Fruit fly (Drosophila melanogaster) whole organism, embryonic: ENCODE measurements around the gene Tim9b.
A peak's percentile ranks its signal among the peaks of the same experiment; 100 is the strongest.

Source experiments
- BEAF-32 ChIP-seq: fragments of 200-800 bp; sonication (Bioruptor generic); optimal IDR thresholded peaks from 3 replicates; lab custom pipeline; 2017; ENCODE audit warnings: missing biosample characterization, missing genetic modification characterization, mild to moderate bottlenecking, moderate library complexity, missing genetic modification reagents
- Bgb ChIP-seq: fragments of 200-800 bp; sonication (Bioruptor generic); IDR thresholded peaks from 2 replicates; pipeline ENCODE4 v1.3.6; 2022; ENCODE audit warnings: missing biosample characterization, missing genetic modification characterization; ENCODE audit not compliant: partially characterized antibody
- BtbVII ChIP-seq: fragments of 200-800 bp; sonication (Bioruptor generic); optimal IDR thresholded peaks from 3 replicates; lab custom pipeline; 2017; ENCODE audit warnings: missing biosample characterization, mild to moderate bottlenecking, missing genetic modification characterization
- CG10267 ChIP-seq: fragments of 200-800 bp; sonication (Bioruptor generic); optimal IDR thresholded peaks from 2 replicates; lab custom pipeline; 2018; ENCODE audit warnings: missing biosample characterization, mild to moderate bottlenecking, missing genetic modification characterization, moderate library complexity
- CG10366 ChIP-seq: fragments of 200-800 bp; sonication (Bioruptor generic); IDR thresholded peaks from 2 replicates; pipeline ENCODE4 v1.3.6; 2022; ENCODE audit warnings: missing biosample characterization, missing genetic modification characterization
- CG10565 ChIP-seq: fragments of 200-800 bp; sonication (Bioruptor generic); optimal IDR thresholded peaks from 3 replicates; lab custom pipeline; 2016; ENCODE audit warnings: missing biosample characterization, mild to moderate bottlenecking, missing genetic modification characterization
- CG11093 ChIP-seq: fragments of 200-800 bp; sonication (Bioruptor generic); IDR thresholded peaks from 3 replicates; pipeline ENCODE4 v1.3.6; 2022; ENCODE audit warnings: missing biosample characterization, missing genetic modification characterization
- CG12219 ChIP-seq: fragments of 200-800 bp; sonication (Bioruptor generic); optimal IDR thresholded peaks from 3 replicates; lab custom pipeline; 2018; ENCODE audit warnings: missing biosample characterization, mild to moderate bottlenecking, missing genetic modification characterization
- CG14014 ChIP-seq: fragments of 200-800 bp; sonication (Bioruptor generic); IDR thresholded peaks from 2 replicates; pipeline ENCODE4 v1.3.6; 2022; ENCODE audit warnings: missing biosample characterization, missing genetic modification characterization
- CG16813 ChIP-seq: fragments of 200-800 bp; sonication (Bioruptor generic); IDR thresholded peaks from 3 replicates; pipeline ENCODE4 v1.3.6; 2022; ENCODE audit warnings: missing biosample characterization, missing genetic modification characterization; ENCODE audit not compliant: partially characterized antibody
- CG17912 ChIP-seq: fragments of 200-800 bp; sonication (Bioruptor generic); optimal IDR thresholded peaks from 2 replicates; lab custom pipeline; 2018; ENCODE audit warnings: missing biosample characterization, mild to moderate bottlenecking, missing genetic modification characterization
- CG2129 ChIP-seq: fragments of 200-800 bp; sonication (Bioruptor generic); IDR thresholded peaks from 2 replicates; pipeline ENCODE4 v1.3.6; 2022; ENCODE audit warnings: missing biosample characterization, missing genetic modification characterization; ENCODE audit not compliant: partially characterized antibody
- CG32772 ChIP-seq: fragments of 200-800 bp; sonication (Bioruptor generic); IDR thresholded peaks from 2 replicates; pipeline ENCODE4 v1.3.6; 2022; ENCODE audit warnings: missing biosample characterization, missing genetic modification characterization
- CG34224 ChIP-seq: fragments of 200-800 bp; sonication (Bioruptor generic); IDR thresholded peaks from 3 replicates; pipeline ENCODE4 v1.3.6; 2022; ENCODE audit warnings: missing biosample characterization, missing genetic modification characterization; ENCODE audit not compliant: partially characterized antibody
- CG3726 ChIP-seq: fragments of 200-800 bp; sonication (Bioruptor generic); IDR thresholded peaks from 3 replicates; pipeline ENCODE4, ENCODE4 v1.3.6; 2022; ENCODE audit warnings: missing biosample characterization, missing genetic modification characterization
- CG3847 ChIP-seq: fragments of 200-800 bp; sonication (Bioruptor generic); IDR thresholded peaks from 2 replicates; pipeline ENCODE4 v1.3.6; 2022; ENCODE audit warnings: missing biosample characterization, missing genetic modification characterization
- CG3995 ChIP-seq: fragments of 200-800 bp; sonication (Bioruptor generic); optimal IDR thresholded peaks from 3 replicates; lab custom pipeline; 2016; ENCODE audit warnings: missing biosample characterization, missing genetic modification characterization
- CG6689 ChIP-seq: fragments of 200-800 bp; sonication (Bioruptor generic); IDR thresholded peaks from 2 replicates; pipeline ENCODE4 v1.3.6; 2022; ENCODE audit warnings: missing biosample characterization, missing genetic modification characterization
- CG9609 ChIP-seq: fragments of 200-800 bp; sonication (Bioruptor generic); optimal IDR thresholded peaks from 3 replicates; lab custom pipeline; 2016; ENCODE audit warnings: missing biosample characterization, missing genetic modification characterization
- Drgx ChIP-seq: fragments of 200-800 bp; sonication (Bioruptor generic); IDR thresholded peaks from 2 replicates; pipeline ENCODE4 v1.3.6; 2022; ENCODE audit warnings: missing biosample characterization, missing genetic modification characterization
- E2f2 ChIP-seq: fragments of 200-800 bp; sonication (Bioruptor generic); IDR thresholded peaks from 2 replicates; pipeline ENCODE4 v1.3.6; 2022; ENCODE audit warnings: missing biosample characterization, missing genetic modification characterization
- Lim3 ChIP-seq: fragments of 200-800 bp; sonication (Bioruptor generic); IDR thresholded peaks from 2 replicates; pipeline ENCODE4 v1.3.6; 2022; ENCODE audit warnings: missing biosample characterization, missing genetic modification characterization
- Max ChIP-seq: fragments of 200-800 bp; sonication (Bioruptor generic); optimal IDR thresholded peaks from 2 replicates; lab custom pipeline; 2016; ENCODE audit warnings: missing biosample characterization, mild to moderate bottlenecking, missing genetic modification characterization
- NC2β ChIP-seq: fragments of 200-800 bp; sonication (Bioruptor generic); optimal IDR thresholded peaks from 2 replicates; lab custom pipeline; 2016; ENCODE audit warnings: missing biosample characterization, missing genetic modification characterization
- Nf-YA ChIP-seq: fragments of 200-800 bp; sonication (Bioruptor generic); IDR thresholded peaks from 2 replicates; pipeline ENCODE4 v1.3.6; 2022; ENCODE audit warnings: missing biosample characterization, missing genetic modification characterization
- Opbp ChIP-seq: fragments of 200-800 bp; sonication (Bioruptor generic); IDR thresholded peaks from 3 replicates; pipeline ENCODE4 v1.3.6; 2022; ENCODE audit warnings: missing biosample characterization, missing genetic modification characterization; ENCODE audit not compliant: partially characterized antibody
- Side ChIP-seq: fragments of 200-800 bp; sonication (Bioruptor generic); optimal IDR thresholded peaks from 2 replicates; lab custom pipeline; 2016; ENCODE audit warnings: missing biosample characterization, missing genetic modification characterization
- bbx ChIP-seq: fragments of 200-800 bp; sonication (Bioruptor generic); IDR thresholded peaks from 2 replicates; pipeline ENCODE4 v1.3.6; 2022; ENCODE audit warnings: missing biosample characterization, missing genetic modification characterization; ENCODE audit not compliant: partially characterized antibody
- bowl ChIP-seq: fragments of 200-800 bp; sonication (Bioruptor generic); IDR thresholded peaks from 2 replicates; pipeline ENCODE4 v1.3.6; 2022; ENCODE audit warnings: missing biosample characterization, missing genetic modification characterization
- caup ChIP-seq: fragments of 200-800 bp; sonication (Bioruptor generic); optimal IDR thresholded peaks from 3 replicates; lab custom pipeline; 2017; ENCODE audit warnings: missing biosample characterization, mild to moderate bottlenecking, missing genetic modification characterization, moderate library complexity; ENCODE audit not compliant: severe bottlenecking
- cwo ChIP-seq: fragments of 200-800 bp; sonication (Bioruptor generic); optimal IDR thresholded peaks from 3 replicates; lab custom pipeline; 2017; ENCODE audit warnings: missing biosample characterization, missing genetic modification characterization, mild to moderate bottlenecking, moderate library complexity, missing genetic modification reagents
- da ChIP-seq: fragments of 200-800 bp; sonication (Bioruptor generic); optimal IDR thresholded peaks from 2 replicates; lab custom pipeline; 2016; ENCODE audit warnings: missing biosample characterization, missing genetic modification characterization
- dati ChIP-seq: fragments of 200-800 bp; sonication (Bioruptor generic); IDR thresholded peaks from 2 replicates; pipeline ENCODE4 v1.3.6; 2022; ENCODE audit warnings: missing biosample characterization, missing genetic modification characterization
- ewg ChIP-seq: fragments of 200-800 bp; sonication (Bioruptor generic); optimal IDR thresholded peaks from 3 replicates; lab custom pipeline; 2017; ENCODE audit warnings: mild to moderate bottlenecking, missing biosample characterization, missing genetic modification reagents, missing genetic modification characterization
- ftz-f1 ChIP-seq: fragments of 200-800 bp; sonication (Bioruptor generic); optimal IDR thresholded peaks from 2 replicates; lab custom pipeline; 2016; ENCODE audit warnings: missing biosample characterization, missing genetic modification characterization
- hbn ChIP-seq: fragments of 200-800 bp; sonication (Bioruptor generic); IDR thresholded peaks from 2 replicates; pipeline ENCODE4 v1.3.6; 2022; ENCODE audit warnings: missing biosample characterization, missing genetic modification characterization; ENCODE audit not compliant: partially characterized antibody
- kay ChIP-seq: fragments of 200-800 bp; sonication (Bioruptor generic); optimal IDR thresholded peaks from 2 replicates; lab custom pipeline; 2016; ENCODE audit warnings: missing biosample characterization, missing genetic modification characterization
- lbe ChIP-seq: fragments of 200-800 bp; sonication (Bioruptor generic); optimal IDR thresholded peaks from 2 replicates; lab custom pipeline; 2016; ENCODE audit warnings: missing biosample characterization, mild to moderate bottlenecking, missing genetic modification characterization
- nom ChIP-seq: fragments of 200-800 bp; sonication (Bioruptor generic); optimal IDR thresholded peaks from 2 replicates; lab custom pipeline; 2017; ENCODE audit warnings: missing biosample characterization, missing genetic modification characterization, mild to moderate bottlenecking, moderate library complexity, missing genetic modification reagents
- oc ChIP-seq: fragments of 200-800 bp; sonication (Bioruptor generic); optimal IDR thresholded peaks from 2 replicates; lab custom pipeline; 2018; ENCODE audit warnings: missing biosample characterization, mild to moderate bottlenecking, missing genetic modification characterization, moderate library complexity
- p53 ChIP-seq: fragments of 200-800 bp; sonication (Bioruptor generic); optimal IDR thresholded peaks from 2 replicates; lab custom pipeline; 2016; ENCODE audit warnings: missing biosample characterization, missing genetic modification characterization
- pros ChIP-seq: fragments of 200-800 bp; sonication (Bioruptor generic); optimal IDR thresholded peaks from 3 replicates; lab custom pipeline; 2019; ENCODE audit warnings: missing biosample characterization, mild to moderate bottlenecking, missing genetic modification characterization, moderate library complexity
- pum ChIP-seq: fragments of 200-800 bp; sonication (Bioruptor generic); optimal IDR thresholded peaks from 2 replicates; lab custom pipeline; 2016; ENCODE audit warnings: missing biosample characterization, missing genetic modification characterization
- sd ChIP-seq: fragments of 200-800 bp; sonication (Bioruptor generic); optimal IDR thresholded peaks from 3 replicates; lab custom pipeline; 2018; ENCODE audit warnings: missing biosample characterization, mild to moderate bottlenecking, missing genetic modification characterization, moderate library complexity
- shn ChIP-seq: fragments of 200-800 bp; sonication (Bioruptor generic); optimal IDR thresholded peaks from 3 replicates; lab custom pipeline; 2016; ENCODE audit warnings: missing biosample characterization, missing genetic modification characterization
- tio ChIP-seq: fragments of 200-800 bp; sonication (Bioruptor generic); optimal IDR thresholded peaks from 2 replicates; lab custom pipeline; 2017; ENCODE audit warnings: missing biosample characterization, missing genetic modification characterization, inconsistent platforms
- unpg ChIP-seq: fragments of 200-800 bp; sonication (Bioruptor generic); optimal IDR thresholded peaks from 3 replicates; lab custom pipeline; 2018; ENCODE audit warnings: missing biosample characterization, mild to moderate bottlenecking, missing genetic modification characterization, moderate library complexity
- zen2 ChIP-seq: fragments of 200-800 bp; sonication (Bioruptor generic); IDR thresholded peaks from 3 replicates; pipeline ENCODE4 v1.3.6; 2022; ENCODE audit warnings: missing biosample characterization, missing genetic modification characterization; ENCODE audit not compliant: partially characterized antibody
- zf30C ChIP-seq: fragments of 200-800 bp; sonication (Bioruptor generic); optimal IDR thresholded peaks from 3 replicates; lab custom pipeline; 2018; ENCODE audit warnings: missing biosample characterization, mild to moderate bottlenecking, missing genetic modification characterization

The Tim9b gene

DNA sequence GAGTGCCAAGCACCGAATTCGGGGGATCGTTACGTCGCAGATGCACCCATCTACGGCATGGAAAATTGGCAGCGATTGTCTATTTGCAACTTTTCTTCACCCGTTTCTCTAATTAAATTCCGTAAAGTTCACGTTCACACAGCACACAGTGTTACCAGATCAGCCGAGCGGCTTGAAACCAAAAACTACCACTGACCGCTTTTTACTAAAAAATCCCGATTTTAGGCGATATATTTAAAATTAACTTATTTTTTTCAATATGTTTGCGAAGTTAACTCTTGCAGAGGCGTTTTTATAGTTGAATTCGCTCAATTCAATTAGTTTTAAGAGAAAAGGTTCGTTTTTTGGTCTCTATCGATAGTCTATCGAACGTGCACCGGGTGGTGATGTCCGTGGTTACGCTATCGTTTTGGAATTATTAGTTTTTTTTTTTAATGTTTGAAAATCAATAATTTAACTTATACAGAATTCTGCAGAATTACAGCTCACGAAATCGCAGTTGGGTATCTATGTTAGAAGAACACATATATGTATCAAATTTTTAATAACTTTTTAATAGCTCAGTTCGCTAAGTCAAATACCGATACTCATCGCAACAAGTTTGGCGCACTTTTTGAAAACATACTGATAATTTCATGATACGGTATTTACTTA is 38.6 kb downstream of the Tim9b start, which contains the start of gene Tao (continued):
- TF ChIP-seq zen2 (peak; percentile 74; the same call in 2 of the 3 replicates), cwo (GFP tag; lab: Kevin White, UChicago) (no peak), shn (GFP tag; lab: Kevin White, UChicago) (no peak), CG3726 (GFP tag; lab: Robert Waterston, UW) (no peak), CG3847 (GFP tag; lab: Robert Waterston, UW) (0 out of 2 replicates have a peak, but pooled peaks have one; percentile 19), CG10267 (tag; lab: Kevin White, UChicago) (peak; percentile 37), pros (GFP tag; lab: Kevin White, UChicago) (no peak), caup (GFP tag; lab: Kevin White, UChicago) (no peak), bbx (GFP tag; lab: Robert Waterston, UW) (peak; percentile 69), E2f2 (GFP tag; lab: Robert Waterston, UW) (peak; percentile 80), unpg (GFP tag; lab: Kevin White, UChicago) (no peak), Drgx (GFP tag; lab: Robert Waterston, UW) (no peak), CG11093 (GFP tag; lab: Robert Waterston, UW) (no peak), sd (tag; lab: Kevin White, UChicago) (no peak), CG6689 (GFP tag; lab: Robert Waterston, UW) (no peak), kay (GFP tag; lab: Kevin White, UChicago) (no peak), BEAF-32 (GFP tag; lab: Kevin White, UChicago) (peak; percentile 90), nom (no peak), CG17912 (no peak), da (GFP tag; lab: Kevin White, UChicago) (no peak), CG10565 (GFP tag; lab: Kevin White, UChicago) (no peak), CG32772 (GFP tag; lab: Robert Waterston, UW) (no peak), Max (GFP tag; lab: Kevin White, UChicago) (peak; percentile 21), NC2β (GFP tag; lab: Kevin White, UChicago) (no peak), pum (GFP tag; lab: Kevin White, UChicago) (no peak), oc (tag; lab: Kevin White, UChicago) (no peak), CG2129 (GFP tag; lab: Robert Waterston, UW) (peak; percentile 68), lbe (GFP tag; lab: Kevin White, UChicago) (no peak), dati (GFP tag; lab: Robert Waterston, UW) (no peak), CG16813 (GFP tag; lab: Robert Waterston, UW) (peak; percentile 89), bowl (GFP tag; lab: Robert Waterston, UW) (no peak), CG9609 (GFP tag; lab: Kevin White, UChicago) (no peak), zf30C (GFP tag; lab: Kevin White, UChicago) (no peak), ftz-f1 (no peak), CG34224 (peak; percentile 82), ewg (GFP tag; lab: Kevin White, UChicago) (no peak), p53 (GFP tag; lab: Kevin White, UChicago) (no peak), BtbVII (GFP tag; lab: Kevin White, UChicago) (no peak), Side (GFP tag; lab: Kevin White, UChicago) (no peak), Opbp (GFP tag; lab: Robert Waterston, UW) (peak; percentile 53; the same call in 1 of the 3 replicates), CG3995 (GFP tag; lab: Kevin White, UChicago) (peak; percentile 78), Bgb (GFP tag; lab: Robert Waterston, UW) (peak; percentile 77), CG12219 (GFP tag; lab: Kevin White, UChicago) (no peak), Nf-YA (GFP tag; lab: Robert Waterston, UW) (no peak), hbn (GFP tag; lab: Robert Waterston, UW) (peak; percentile 70), tio (GFP tag; lab: Kevin White, UChicago) (no peak), CG14014 (no peak), CG10366 (no peak), Lim3 (GFP tag; lab: Robert Waterston, UW) (no peak)
